Fruit fly (Drosophila melanogaster): ENCODE results near the gene CG34028.

dm6 chrX:9474115-9474514, 37.2 kb upstream of the CG34028 start:
- TF ChIP-seq pan (optimal IDR thresholded peaks at IDR 0.05) (no peak), br (GFP tag; optimal IDR thresholded peaks at IDR 0.05) (no peak), Hr78 (GFP tag; optimal IDR thresholded peaks at IDR 0.05) (no peak), ey (GFP tag; optimal IDR thresholded peaks at IDR 0.05) (no peak), OdsH (GFP tag; optimal IDR thresholded peaks at IDR 0.05) (no peak), N (GFP tag; optimal IDR thresholded peaks at IDR 0.05) (no peak), Sp1 (GFP tag; optimal IDR thresholded peaks at IDR 0.05) (no peak), Myc (optimal IDR thresholded peaks at IDR 0.05) (no peak), psq (GFP tag; optimal IDR thresholded peaks at IDR 0.05) (no peak), Jra (GFP tag; optimal IDR thresholded peaks at IDR 0.05) (no peak), dl (GFP tag; optimal IDR thresholded peaks at IDR 0.05; ENCODE audit: insufficient read depth in 1 of 2, partially characterized antibody in 2 of 2) (no peak), usp (GFP tag; optimal IDR thresholded peaks at IDR 0.05) (no peak)

All from whole organism, wandering third instar larva.